Worm (Caenorhabditis elegans) whole organism, L4 larva: ENCODE data around the gene K03A11.6.

Experiments used
- F26F4.8 ChIP-seq: fragments of 200-800 bp; sonication (Bioruptor generic); conservative IDR thresholded peaks from 2 replicates; pipeline ENCODE4 v1.3.6; 2022; ENCODE audit warnings: missing genetic modification characterization, missing compliant biosample characterization
- T26A8.4 ChIP-seq: fragments of 200-800 bp; sonication (Bioruptor generic); IDR thresholded peaks from 2 replicates; pipeline ENCODE4 v1.3.6; 2022; ENCODE audit warnings: missing genetic modification characterization, missing compliant biosample characterization
- Y105C5A.15 ChIP-seq: fragments of 200-800 bp; sonication (Bioruptor generic); IDR thresholded peaks from 2 replicates; pipeline ENCODE4 v1.3.6; 2022; ENCODE audit warnings: missing genetic modification characterization, missing compliant biosample characterization
- Y75B8A.6 ChIP-seq: fragments of 200-800 bp; sonication (Bioruptor generic); IDR thresholded peaks from 2 replicates; pipeline ENCODE4 v1.3.6; 2022; ENCODE audit warnings: missing genetic modification reagents, missing genetic modification characterization, missing compliant biosample characterization
- aha-1 ChIP-seq: fragments of 150-350 bp; peaks from one replicate; lab custom pipeline; 2014; ENCODE audit warnings: missing biosample characterization, missing genetic modification characterization
- aly-2 ChIP-seq: sonication (generic microtip); optimal IDR thresholded peaks from 2 replicates; lab custom pipeline; 2018; ENCODE audit warnings: missing biosample characterization, missing genetic modification characterization
- ama-1 ChIP-seq: fragments of 150-350 bp; optimal IDR thresholded peaks from 2 replicates; lab custom pipeline; 2014; ENCODE audit warnings: inconsistent platforms, mixed read lengths
- attf-4 ChIP-seq: sonication (generic microtip); optimal IDR thresholded peaks from 3 replicates; lab custom pipeline; 2017; ENCODE audit warnings: missing biosample characterization, missing genetic modification characterization
- ceh-20 ChIP-seq: fragments of 200-800 bp; sonication (Bioruptor generic); IDR thresholded peaks from 2 replicates; pipeline ENCODE4 v1.3.6; 2022; ENCODE audit warnings: missing genetic modification reagents, missing genetic modification characterization, missing compliant biosample characterization
- cey-2 ChIP-seq: sonication (generic microtip); optimal IDR thresholded peaks from 3 replicates; lab custom pipeline; 2017; ENCODE audit warnings: missing genetic modification characterization, mild to moderate bottlenecking, missing compliant biosample characterization, antibody characterized with exemption, borderline replicate concordance; ENCODE audit not compliant: insufficient read depth
- daf-12 ChIP-seq: fragments of 150-350 bp; optimal IDR thresholded peaks from 2 replicates; lab custom pipeline; 2014; ENCODE audit warnings: missing biosample characterization, missing genetic modification reagents, missing genetic modification characterization
- daf-16 ChIP-seq, 3 experiments: sonication (generic microtip); optimal IDR thresholded peaks; 2 replicates each; lab custom pipeline; 2016 to 2017; ENCODE audit warnings: missing genetic modification characterization in 3 of 3, missing genetic modification reagents in 3 of 3, mild to moderate bottlenecking in 2 of 3, missing compliant biosample characterization in 2 of 3, missing biosample characterization in 1 of 3, moderate library complexity in 1 of 3
- daf-19 ChIP-seq: fragments of 200-800 bp; sonication (Bioruptor generic); conservative IDR thresholded peaks from 2 replicates; pipeline ENCODE4 v1.3.6; 2022; ENCODE audit warnings: missing genetic modification characterization, missing compliant biosample characterization
- dmd-6 ChIP-seq: fragments of 200-800 bp; sonication (Bioruptor generic); IDR thresholded peaks from 2 replicates; pipeline ENCODE4 v1.3.6; 2022; ENCODE audit warnings: missing genetic modification reagents, missing genetic modification characterization, missing compliant biosample characterization
- dmd-8 ChIP-seq: fragments of 200-800 bp; sonication (Bioruptor generic); IDR thresholded peaks from 2 replicates; pipeline ENCODE4 v1.3.6; 2022; ENCODE audit warnings: missing genetic modification characterization, missing compliant biosample characterization
- egl-43 ChIP-seq: fragments of 200-800 bp; sonication (Bioruptor generic); IDR thresholded peaks from 2 replicates; pipeline ENCODE4 v1.3.6; 2022; ENCODE audit warnings: missing genetic modification reagents, missing genetic modification characterization, missing compliant biosample characterization
- fos-1 ChIP-seq: fragments of 150-350 bp; optimal IDR thresholded peaks from 2 replicates; lab custom pipeline; 2014; ENCODE audit warnings: missing biosample characterization, missing genetic modification characterization
- gei-8 ChIP-seq: fragments of 200-800 bp; sonication (Bioruptor generic); optimal IDR thresholded peaks from 2 replicates; lab custom pipeline; 2018; ENCODE audit warnings: mild to moderate bottlenecking, missing genetic modification characterization, missing compliant biosample characterization
- hlh-30 ChIP-seq: sonication (generic microtip); optimal IDR thresholded peaks from 2 replicates; lab custom pipeline; 2017; ENCODE audit warnings: antibody characterized with exemption, mild to moderate bottlenecking, missing genetic modification characterization, missing compliant biosample characterization; ENCODE audit not compliant: insufficient read depth
- hmg-1.1 ChIP-seq: fragments of 200-800 bp; sonication (Bioruptor generic); IDR thresholded peaks from 2 replicates; pipeline ENCODE4 v1.3.6; 2022; ENCODE audit warnings: missing genetic modification reagents, missing genetic modification characterization, missing compliant biosample characterization
- lin-13 ChIP-seq: fragments of 150-350 bp; optimal IDR thresholded peaks from 2 replicates; lab custom pipeline; 2014; ENCODE audit warnings: missing biosample characterization, missing genetic modification reagents, missing genetic modification characterization
- lin-15B ChIP-seq: fragments of 150-350 bp; sonication (generic microtip); optimal IDR thresholded peaks from 3 replicates; lab custom pipeline; 2014; ENCODE audit warnings: missing biosample characterization, missing genetic modification characterization
- lin-29 ChIP-seq: fragments of 200-800 bp; sonication (Bioruptor generic); IDR thresholded peaks from 2 replicates; pipeline ENCODE4 v1.3.6; 2022; ENCODE audit warnings: missing genetic modification reagents, missing genetic modification characterization, missing compliant biosample characterization
- lin-39 ChIP-seq: fragments of 150-350 bp; optimal IDR thresholded peaks from 2 replicates; lab custom pipeline; 2014; ENCODE audit warnings: missing biosample characterization, missing genetic modification reagents, missing genetic modification characterization
- lir-3 ChIP-seq: sonication (generic microtip); optimal IDR thresholded peaks from 2 replicates; lab custom pipeline; 2016; ENCODE audit warnings: mild to moderate bottlenecking, missing genetic modification characterization, missing compliant biosample characterization
- madf-5 ChIP-seq, 2 experiments: fragments of 200-800 bp; sonication (Bioruptor generic); IDR thresholded peaks; 2 replicates each; pipeline ENCODE4 v1.3.6; 2022; ENCODE audit warnings: missing compliant biosample characterization in 2 of 2, missing genetic modification characterization in 2 of 2
- mes-2 ChIP-seq: sonication (generic microtip); optimal IDR thresholded peaks from 2 replicates; lab custom pipeline; 2016; ENCODE audit warnings: missing genotype, mild to moderate bottlenecking, missing genetic modification characterization, missing compliant biosample characterization; ENCODE audit not compliant: poor library complexity, severe bottlenecking
- mxl-3 ChIP-seq: fragments of 200-800 bp; sonication (Bioruptor generic); optimal IDR thresholded peaks from 2 replicates; lab custom pipeline; 2018; ENCODE audit warnings: mild to moderate bottlenecking, missing genetic modification characterization, missing compliant biosample characterization
- nhr-11 ChIP-seq: fragments of 150-350 bp; optimal IDR thresholded peaks from 2 replicates; lab custom pipeline; 2014; ENCODE audit warnings: missing biosample characterization, missing genetic modification characterization
- nhr-237 ChIP-seq: sonication (generic microtip); optimal IDR thresholded peaks from 2 replicates; lab custom pipeline; 2017; ENCODE audit warnings: missing biosample characterization, missing genetic modification characterization
- nhr-25 ChIP-seq: sonication (generic microtip); optimal IDR thresholded peaks from 2 replicates; lab custom pipeline; 2017; ENCODE audit warnings: missing genetic modification characterization, mild to moderate bottlenecking, missing compliant biosample characterization, antibody characterized with exemption, moderate library complexity, borderline replicate concordance; ENCODE audit not compliant: insufficient read depth
- nhr-28 ChIP-seq: fragments of 150-350 bp; optimal IDR thresholded peaks from 2 replicates; lab custom pipeline; 2014; ENCODE audit warnings: missing biosample characterization, missing genetic modification characterization
- nhr-42 ChIP-seq: fragments of 200-800 bp; sonication (Bioruptor generic); IDR thresholded peaks from 2 replicates; pipeline ENCODE4 v1.3.6; 2022; ENCODE audit warnings: missing genetic modification characterization, missing compliant biosample characterization
- nhr-48 ChIP-seq: sonication (generic microtip); optimal IDR thresholded peaks from 2 replicates; lab custom pipeline; 2016; ENCODE audit warnings: mild to moderate bottlenecking, missing genetic modification characterization, missing compliant biosample characterization
- php-3 ChIP-seq: fragments of 200-800 bp; sonication (Bioruptor generic); IDR thresholded peaks from 2 replicates; pipeline ENCODE4 v1.3.6; 2022; ENCODE audit warnings: missing genetic modification reagents, missing genetic modification characterization, missing compliant biosample characterization
- pqm-1 ChIP-seq: sonication (generic microtip); optimal IDR thresholded peaks from 2 replicates; lab custom pipeline; 2017; ENCODE audit warnings: missing biosample characterization, missing genetic modification characterization
- saeg-2 ChIP-seq: fragments of 200-800 bp; sonication (Bioruptor generic); IDR thresholded peaks from 2 replicates; pipeline ENCODE4 v1.3.6; 2022; ENCODE audit warnings: missing genetic modification reagents, missing genetic modification characterization, missing compliant biosample characterization
- set-16 ChIP-seq: fragments of 200-800 bp; sonication (Bioruptor generic); IDR thresholded peaks from 2 replicates; pipeline ENCODE4 v1.3.6; 2022; ENCODE audit warnings: missing genetic modification reagents, missing genetic modification characterization, missing compliant biosample characterization
- snpc-1.2 ChIP-seq: fragments of 200-800 bp; sonication (Bioruptor generic); IDR thresholded peaks from 2 replicates; pipeline ENCODE4 v1.3.6; 2022; ENCODE audit warnings: missing genetic modification reagents, missing genetic modification characterization, missing compliant biosample characterization
- tag-97 ChIP-seq: fragments of 200-800 bp; sonication (Bioruptor generic); IDR thresholded peaks from 2 replicates; pipeline ENCODE4 v1.3.6; 2022; ENCODE audit warnings: missing genetic modification characterization, missing compliant biosample characterization
- tra-1 ChIP-seq: fragments of 200-800 bp; sonication (Bioruptor generic); IDR thresholded peaks from 2 replicates; pipeline ENCODE4 v1.3.6; 2022; ENCODE audit warnings: missing genetic modification reagents, missing genetic modification characterization, missing compliant biosample characterization
- unc-39 ChIP-seq: sonication (generic microtip); optimal IDR thresholded peaks from 2 replicates; lab custom pipeline; 2017; ENCODE audit warnings: missing biosample characterization, missing genetic modification characterization
- unc-62 ChIP-seq, 3 experiments: fragments of 150-350 bp in 1 of 3; sonication (generic microtip); optimal IDR thresholded peaks in 2 of 3; peaks in 1 of 3; 1 replicate in 1 of 3; 2 replicates in 2 of 3; lab custom pipeline; 2014 to 2017; ENCODE audit warnings: missing biosample characterization in 3 of 3, missing genetic modification characterization in 3 of 3, missing genetic modification reagents in 3 of 3, missing genotype in 1 of 3
- vab-7 ChIP-seq: fragments of 200-800 bp; sonication (Bioruptor generic); IDR thresholded peaks from 2 replicates; pipeline ENCODE4 v1.3.6; 2022; ENCODE audit warnings: missing genetic modification reagents, missing genetic modification characterization, missing compliant biosample characterization
- zfp-2 ChIP-seq: sonication (generic microtip); optimal IDR thresholded peaks from 2 replicates; lab custom pipeline; 2016; ENCODE audit warnings: mild to moderate bottlenecking, missing genetic modification characterization, missing compliant biosample characterization
- zfp-3 ChIP-seq: fragments of 200-800 bp; sonication (Bioruptor generic); conservative IDR thresholded peaks from 2 replicates; pipeline ENCODE4 v1.3.6; 2022; ENCODE audit warnings: missing genetic modification reagents, missing genetic modification characterization, missing compliant biosample characterization
- ztf-11 ChIP-seq: fragments of 150-350 bp; optimal IDR thresholded peaks from 2 replicates; lab custom pipeline; 2014; ENCODE audit warnings: missing biosample characterization, missing genetic modification characterization
- ztf-7 ChIP-seq: fragments of 150-350 bp; optimal IDR thresholded peaks from 2 replicates; lab custom pipeline; 2014; ENCODE audit warnings: missing biosample characterization, missing genetic modification characterization

The K03A11.6 gene

DNA sequence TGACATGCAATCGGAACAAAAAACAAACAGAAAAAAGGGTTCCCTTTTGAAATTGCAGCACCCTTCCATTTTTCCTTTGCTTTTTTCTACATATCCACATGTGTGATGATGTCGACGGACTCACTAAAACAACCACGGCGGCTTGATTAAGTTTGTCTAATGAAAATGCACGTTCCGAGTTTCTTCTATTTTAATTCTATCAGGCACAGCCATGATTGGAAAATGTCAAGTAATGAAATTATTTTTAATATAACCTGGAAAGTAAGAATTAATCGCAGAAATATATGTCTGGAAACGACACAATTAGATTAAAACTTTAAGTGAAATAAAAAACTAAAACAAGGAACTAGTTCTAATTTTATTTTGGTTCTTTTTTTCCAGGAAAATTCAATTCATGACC lies 21.8 kb upstream of the K03A11.6 start:
- TF ChIP-seq zfp-2 (no peak), daf-19 (GFP tag; lab: Robert Waterston, UW) (no peak), pqm-1 (tag; lab: Kevin White, UChicago) (no peak), ama-1 (lab: Kevin White, UChicago) (no peak), lin-39 (no peak), nhr-42 (no peak), set-16 (no peak), dmd-8 (GFP tag; lab: Robert Waterston, UW) (no peak), tra-1 (no peak), aly-2 (no peak), nhr-28 (no peak), hmg-1.1 (no peak), T26A8.4 (GFP tag; lab: Robert Waterston, UW) (no peak), dmd-6 (GFP tag; lab: Robert Waterston, UW) (no peak), hlh-30 (tag; lab: Kevin White, UChicago) (no peak)
- TF ChIP-seq, all 104 proteins: peak for 0

DNA sequence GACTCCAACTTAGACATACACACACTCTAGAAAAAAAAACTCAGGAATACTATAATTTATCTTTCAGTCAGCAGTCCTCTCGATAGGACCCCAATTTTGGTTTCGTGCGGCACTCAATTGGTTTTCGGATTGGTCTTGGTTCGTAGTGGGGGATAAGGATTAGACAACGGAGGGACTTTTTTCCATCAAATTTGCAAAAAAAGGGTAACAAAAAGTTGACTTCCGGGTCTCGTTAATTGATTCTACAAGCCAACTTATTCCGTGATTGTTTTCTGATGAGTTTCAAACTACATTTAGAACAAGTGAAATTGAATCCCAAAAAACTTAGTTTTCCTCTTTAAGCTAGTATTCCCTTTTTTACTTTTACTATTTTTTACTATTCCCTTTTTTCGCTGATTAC lies 21.3 kb upstream of the K03A11.6 start:
- TF ChIP-seq lin-39 (no peak), fos-1 (tag; lab: Kevin White, UChicago) (no peak), unc-62 (GFP tag; optimal IDR thresholded peaks at IDR 0.05 in 1 of 2; lab: Kevin White, UChicago) (peak in 1 of 2 experiments; percentile 60), unc-62 (tag; optimal IDR thresholded peaks at IDR 0.05; lab: Kevin White, UChicago) (no peak), ceh-20 (GFP tag; lab: Robert Waterston, UW) (no peak), aha-1 (tag; lab: Kevin White, UChicago) (peak; percentile 26), vab-7 (GFP tag; lab: Robert Waterston, UW) (no peak)

DNA sequence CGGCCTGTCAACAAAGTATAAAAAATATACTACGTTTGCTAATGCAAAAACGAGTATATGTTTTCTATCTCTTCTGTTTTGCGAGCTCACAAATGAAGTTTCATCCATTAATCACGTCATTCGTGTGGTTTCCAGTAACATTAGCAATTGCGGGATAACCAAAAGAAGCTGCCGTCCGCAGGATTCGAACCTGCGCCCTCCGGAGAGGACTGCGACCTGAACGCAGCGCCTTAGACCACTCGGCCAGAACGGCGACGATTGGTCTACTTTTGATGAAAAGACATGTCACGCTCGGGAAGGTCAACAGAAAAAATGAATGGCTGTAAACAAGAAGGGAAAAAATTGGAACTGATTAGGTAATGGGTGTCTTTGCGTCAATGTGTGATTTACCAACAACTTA lies 16.9 kb upstream of the K03A11.6 start:
- peak in 1 of 2 experiments; percentile 80; a peak in 1 of 4 replicates for TF ChIP-seq madf-5 (GFP tag; IDR thresholded peaks at IDR 0.05; lab: Robert Waterston, UW)
- TF ChIP-seq Y75B8A.6 (GFP tag; lab: Robert Waterston, UW): peak; percentile 58; the same call in 1 of the 2 replicates
- no peak for TF ChIP-seq unc-39 (tag; lab: Kevin White, UChicago)
- no peak for TF ChIP-seq lin-15B
- TF ChIP-seq nhr-25: peak; percentile 1
- no peak for TF ChIP-seq ama-1 (lab: Kevin White, UChicago)
- no peak for TF ChIP-seq tag-97 (GFP tag; lab: Robert Waterston, UW)
- TF ChIP-seq nhr-11 (tag; lab: Kevin White, UChicago): no peak
- peak; percentile 79; the same call in 1 of the 2 replicates for TF ChIP-seq F26F4.8
- TF ChIP-seq ztf-7 (tag; lab: Kevin White, UChicago): peak; percentile 43
- TF ChIP-seq hmg-1.1: peak; percentile 57; the same call in 1 of the 2 replicates
- no peak for TF ChIP-seq ztf-11 (tag; lab: Kevin White, UChicago)
- TF ChIP-seq daf-12: no peak
- no peak for TF ChIP-seq cey-2 (tag; lab: Kevin White, UChicago)
- TF ChIP-seq gei-8 (GFP tag; lab: Kevin White, UChicago): no peak
- peak; percentile 63 for TF ChIP-seq lin-13 (GFP tag; lab: Kevin White, UChicago)
- no peak for TF ChIP-seq attf-4 (tag; lab: Kevin White, UChicago)
- TF ChIP-seq nhr-48 (tag; lab: Kevin White, UChicago): peak; percentile 58
- TF ChIP-seq snpc-1.2 (GFP tag; lab: Robert Waterston, UW): peak; percentile 86
- TF ChIP-seq nhr-237 (tag; lab: Kevin White, UChicago): no peak
- peak; percentile 67 to 89 for TF ChIP-seq daf-16 (GFP tag; optimal IDR thresholded peaks at IDR 0.05; lab: Kevin White, UChicago)
- TF ChIP-seq daf-16 (tag; optimal IDR thresholded peaks at IDR 0.05; lab: Kevin White, UChicago): peak; percentile 96
- TF ChIP-seq saeg-2 (GFP tag; lab: Robert Waterston, UW): peak; percentile 62; the same call in 1 of the 2 replicates
- TF ChIP-seq nhr-28: peak; percentile 27
- no peak for TF ChIP-seq mes-2
- peak; percentile 32 for TF ChIP-seq mxl-3 (GFP tag; lab: Kevin White, UChicago)
- peak; percentile 54 for TF ChIP-seq hlh-30 (tag; lab: Kevin White, UChicago)
- TF ChIP-seq zfp-3 (GFP tag; lab: Robert Waterston, UW): 0 out of 2 replicates have a peak, but pooled peaks have one; percentile 43
- no peak; the same call in 1 of the 2 replicates for TF ChIP-seq egl-43 (GFP tag; lab: Robert Waterston, UW)
- no peak for TF ChIP-seq Y105C5A.15 (GFP tag; lab: Robert Waterston, UW)
- TF ChIP-seq php-3 (GFP tag; lab: Robert Waterston, UW): peak; percentile 71
- no peak for TF ChIP-seq lin-29 (GFP tag; lab: Robert Waterston, UW)
- peak; percentile 58 for TF ChIP-seq lir-3 (tag; lab: Kevin White, UChicago)
